Fruit fly (Drosophila melanogaster) whole organism, embryonic: Measurements from ENCODE around the gene aln.

Source experiments
- ATbp ChIP-seq: fragments of 200-800 bp; sonication (Bioruptor generic); optimal IDR thresholded peaks from 2 replicates; lab custom pipeline; 2017; ENCODE audit warnings: missing biosample characterization, mild to moderate bottlenecking, missing genetic modification characterization, missing genetic modification reagents
- Awh ChIP-seq: fragments of 200-800 bp; sonication (Bioruptor generic); IDR thresholded peaks from 2 replicates; pipeline ENCODE4, ENCODE4 v1.3.6; 2022; ENCODE audit warnings: missing biosample characterization, missing genetic modification characterization
- CG12659 ChIP-seq: fragments of 200-800 bp; sonication (Bioruptor generic); optimal IDR thresholded peaks from 3 replicates; lab custom pipeline; 2017; ENCODE audit warnings: mild to moderate bottlenecking, missing biosample characterization, missing genetic modification reagents, missing genetic modification characterization
- CG12769 ChIP-seq: fragments of 200-800 bp; sonication (Bioruptor generic); optimal IDR thresholded peaks from 2 replicates; lab custom pipeline; 2019; ENCODE audit warnings: missing biosample characterization, mild to moderate bottlenecking, missing genetic modification characterization, moderate library complexity
- CG13775 ChIP-seq: fragments of 200-800 bp; sonication (Bioruptor generic); optimal IDR thresholded peaks from 3 replicates; lab custom pipeline; 2017; ENCODE audit warnings: missing biosample characterization, mild to moderate bottlenecking, missing genetic modification characterization
- CG15011 ChIP-seq: fragments of 200-800 bp; sonication (Bioruptor generic); optimal IDR thresholded peaks from 3 replicates; lab custom pipeline; 2018; ENCODE audit warnings: missing biosample characterization, mild to moderate bottlenecking, missing genetic modification characterization
- CG16815 ChIP-seq: fragments of 200-800 bp; sonication (Bioruptor generic); optimal IDR thresholded peaks from 3 replicates; lab custom pipeline; 2017; ENCODE audit warnings: missing biosample characterization, mild to moderate bottlenecking, missing genetic modification characterization
- CG17829 ChIP-seq: fragments of 200-800 bp; optimal IDR thresholded peaks from 2 replicates; lab custom pipeline; 2019; ENCODE audit warnings: missing biosample characterization, mild to moderate bottlenecking, missing genetic modification characterization, moderate library complexity
- CG18011 ChIP-seq: fragments of 200-800 bp; sonication (Bioruptor generic); optimal IDR thresholded peaks from 2 replicates; lab custom pipeline; 2017; ENCODE audit warnings: missing biosample characterization, missing genetic modification characterization, mild to moderate bottlenecking, moderate library complexity, missing genotype
- CG2678 ChIP-seq: fragments of 200-800 bp; sonication (Bioruptor generic); optimal IDR thresholded peaks from 3 replicates; lab custom pipeline; 2019; ENCODE audit warnings: missing biosample characterization, mild to moderate bottlenecking, missing genetic modification characterization, moderate library complexity
- CG34376 ChIP-seq: fragments of 200-800 bp; sonication (Bioruptor generic); optimal IDR thresholded peaks from 2 replicates; lab custom pipeline; 2018; ENCODE audit warnings: missing biosample characterization, mild to moderate bottlenecking, missing genetic modification characterization
- CG4282 ChIP-seq: fragments of 200-800 bp; sonication (Bioruptor generic); optimal IDR thresholded peaks from 2 replicates; lab custom pipeline; 2016; ENCODE audit warnings: missing biosample characterization, missing genetic modification characterization
- CG4707 ChIP-seq: fragments of 200-800 bp; sonication (Bioruptor generic); optimal IDR thresholded peaks from 2 replicates; lab custom pipeline; 2018; ENCODE audit warnings: missing biosample characterization, mild to moderate bottlenecking, missing genetic modification characterization, moderate library complexity
- CG6683 ChIP-seq: fragments of 200-800 bp; sonication (Bioruptor generic); optimal IDR thresholded peaks from 2 replicates; lab custom pipeline; 2017; ENCODE audit warnings: missing biosample characterization, mild to moderate bottlenecking, missing genetic modification characterization, missing genetic modification reagents
- CG6765 ChIP-seq: fragments of 200-800 bp; sonication (Bioruptor generic); optimal IDR thresholded peaks from 3 replicates; lab custom pipeline; 2017; ENCODE audit warnings: missing biosample characterization, mild to moderate bottlenecking, missing genetic modification characterization
- CG8944 ChIP-seq: fragments of 200-800 bp; sonication (Bioruptor generic); optimal IDR thresholded peaks from 3 replicates; lab custom pipeline; 2016; ENCODE audit warnings: missing biosample characterization, missing genetic modification characterization
- CG9609 ChIP-seq: fragments of 200-800 bp; sonication (Bioruptor generic); optimal IDR thresholded peaks from 3 replicates; lab custom pipeline; 2016; ENCODE audit warnings: missing biosample characterization, missing genetic modification characterization
- CG9797 ChIP-seq: fragments of 200-800 bp; sonication (Bioruptor generic); optimal IDR thresholded peaks from 3 replicates; lab custom pipeline; 2018; ENCODE audit warnings: missing biosample characterization, mild to moderate bottlenecking, missing genetic modification characterization
- CkIIα-i1 ChIP-seq: fragments of 200-800 bp; sonication (Bioruptor generic); IDR thresholded peaks from 2 replicates; pipeline ENCODE4 v1.3.6; 2022; ENCODE audit warnings: missing biosample characterization, missing genetic modification characterization
- Fer1 ChIP-seq: fragments of 200-800 bp; sonication (Bioruptor generic); optimal IDR thresholded peaks from 2 replicates; lab custom pipeline; 2017; ENCODE audit warnings: missing biosample characterization, mild to moderate bottlenecking, missing genetic modification characterization
- HmgD ChIP-seq: fragments of 200-800 bp; sonication (Bioruptor generic); optimal IDR thresholded peaks from 3 replicates; lab custom pipeline; 2016; ENCODE audit warnings: missing biosample characterization, missing genetic modification characterization
- MTF-1 ChIP-seq: fragments of 200-800 bp; sonication (Bioruptor generic); optimal IDR thresholded peaks from 2 replicates; lab custom pipeline; 2018; ENCODE audit warnings: missing biosample characterization, mild to moderate bottlenecking, missing genetic modification characterization, borderline replicate concordance
- NK7.1 ChIP-seq: fragments of 200-800 bp; sonication (Bioruptor generic); optimal IDR thresholded peaks from 3 replicates; lab custom pipeline; 2016; ENCODE audit warnings: missing biosample characterization, missing genetic modification characterization
- PHDP ChIP-seq: fragments of 200-800 bp; sonication (Bioruptor generic); optimal IDR thresholded peaks from 3 replicates; lab custom pipeline; 2018; ENCODE audit warnings: missing biosample characterization, mild to moderate bottlenecking, missing genetic modification characterization, moderate library complexity
- Scr ChIP-seq: fragments of 200-800 bp; sonication (Bioruptor generic); IDR thresholded peaks from 2 replicates; pipeline ENCODE4 v1.3.6; 2022; ENCODE audit warnings: missing biosample characterization, missing genetic modification characterization; ENCODE audit not compliant: partially characterized antibody
- Sry-δ ChIP-seq: fragments of 200-800 bp; sonication (Bioruptor generic); optimal IDR thresholded peaks from 2 replicates; lab custom pipeline; 2016; ENCODE audit warnings: missing biosample characterization, missing genetic modification characterization
- amos ChIP-seq: fragments of 200-800 bp; sonication (Bioruptor generic); IDR thresholded peaks from 2 replicates; pipeline ENCODE4 v1.3.6; 2022; ENCODE audit warnings: missing biosample characterization, missing genetic modification characterization; ENCODE audit not compliant: partially characterized antibody
- aop ChIP-seq: fragments of 200-800 bp; sonication (Bioruptor generic); IDR thresholded peaks from 2 replicates; pipeline ENCODE4 v1.3.6; 2022; ENCODE audit warnings: missing biosample characterization, missing genetic modification characterization
- br ChIP-seq: fragments of >200 bp; optimal IDR thresholded peaks from 2 replicates; lab custom pipeline; 2017
- chn ChIP-seq: fragments of 200-800 bp; sonication (Bioruptor generic); optimal IDR thresholded peaks from 2 replicates; lab custom pipeline; 2016; ENCODE audit warnings: missing biosample characterization, missing genetic modification characterization
- dm ChIP-seq: fragments of 200-800 bp; sonication (Bioruptor generic); optimal IDR thresholded peaks from 3 replicates; lab custom pipeline; 2016; ENCODE audit warnings: missing biosample characterization, missing genetic modification characterization
- dpn ChIP-seq, 2 experiments: fragments of 200-800 bp; sonication (Bioruptor generic); optimal IDR thresholded peaks; 3 replicates each; lab custom pipeline; 2016; ENCODE audit warnings: missing biosample characterization in 2 of 2, missing genetic modification characterization in 2 of 2
- exex ChIP-seq: fragments of 200-800 bp; sonication (Bioruptor generic); optimal IDR thresholded peaks from 4 replicates; lab custom pipeline; 2018; ENCODE audit warnings: missing biosample characterization, mild to moderate bottlenecking, missing genetic modification characterization, moderate library complexity
- fd64A ChIP-seq: fragments of 200-800 bp; sonication (Bioruptor generic); optimal IDR thresholded peaks from 3 replicates; lab custom pipeline; 2018; ENCODE audit warnings: missing biosample characterization, mild to moderate bottlenecking, missing genetic modification characterization
- insv ChIP-seq, 2 experiments: fragments of 200-800 bp; sonication (Bioruptor generic); optimal IDR thresholded peaks; 3 replicates each; lab custom pipeline; 2016 to 2018; ENCODE audit warnings: missing biosample characterization in 2 of 2, missing genetic modification characterization in 2 of 2
- lmd ChIP-seq: fragments of 200-800 bp; sonication (Bioruptor generic); IDR thresholded peaks from 2 replicates; pipeline ENCODE4 v1.3.6; 2022; ENCODE audit warnings: missing biosample characterization, missing genetic modification characterization
- lola ChIP-seq, 3 experiments: fragments of >200 bp in 2 of 3; fragments of 200-800 bp in 1 of 3; sonication (Bioruptor generic) in 1 of 3; optimal IDR thresholded peaks; 2 replicates each; lab custom pipeline; 2017 to 2019; ENCODE audit warnings: missing biosample characterization in 3 of 3, missing genetic modification characterization in 3 of 3, mild to moderate bottlenecking in 1 of 3, moderate library complexity in 1 of 3
- maf-S ChIP-seq: fragments of 200-800 bp; sonication (Bioruptor generic); optimal IDR thresholded peaks from 2 replicates; lab custom pipeline; 2016; ENCODE audit warnings: missing biosample characterization, missing genetic modification characterization
- nmo ChIP-seq: fragments of 200-800 bp; sonication (Bioruptor generic); optimal IDR thresholded peaks from 2 replicates; lab custom pipeline; 2018; ENCODE audit warnings: missing biosample characterization, mild to moderate bottlenecking, missing genetic modification characterization, moderate library complexity
- pan ChIP-seq, 4 experiments: fragments of >200 bp in 3 of 4; fragments of 200-800 bp in 1 of 4; sonication (Bioruptor generic) in 1 of 4; optimal IDR thresholded peaks in 3 of 4; IDR thresholded peaks in 1 of 4; 2 replicates each; pipeline versions ENCODE4 v1.3.6 to Lab custom; 2017 to 2022; ENCODE audit warnings: missing biosample characterization in 2 of 4, missing genetic modification characterization in 2 of 4, mixed read lengths in 1 of 4
- peb ChIP-seq: fragments of 200-800 bp; sonication (Bioruptor generic); IDR thresholded peaks from 2 replicates; pipeline ENCODE4 v1.3.6; 2022; ENCODE audit warnings: missing biosample characterization, missing genetic modification characterization
- pnt ChIP-seq: fragments of 200-800 bp; sonication (Bioruptor generic); optimal IDR thresholded peaks from 3 replicates; lab custom pipeline; 2016; ENCODE audit warnings: missing biosample characterization, missing genetic modification characterization
- scrt ChIP-seq: fragments of 200-800 bp; sonication (Bioruptor generic); optimal IDR thresholded peaks from 2 replicates; lab custom pipeline; 2018; ENCODE audit warnings: missing biosample characterization, mild to moderate bottlenecking, missing genetic modification characterization, moderate library complexity
- sd ChIP-seq: fragments of 200-800 bp; sonication (Bioruptor generic); optimal IDR thresholded peaks from 3 replicates; lab custom pipeline; 2018; ENCODE audit warnings: missing biosample characterization, mild to moderate bottlenecking, missing genetic modification characterization, moderate library complexity
- sna ChIP-seq: fragments of 200-800 bp; sonication (Bioruptor generic); IDR thresholded peaks from 2 replicates; pipeline ENCODE4 v1.3.6; 2022; ENCODE audit warnings: missing biosample characterization, missing genetic modification characterization; ENCODE audit not compliant: partially characterized antibody
- sug ChIP-seq: fragments of 200-800 bp; optimal IDR thresholded peaks from 2 replicates; lab custom pipeline; 2019; ENCODE audit warnings: missing biosample characterization, mild to moderate bottlenecking, missing genetic modification characterization, moderate library complexity
- usp ChIP-seq: fragments of >200 bp; optimal IDR thresholded peaks from 2 replicates; lab custom pipeline; 2017; ENCODE audit warnings: missing biosample characterization, missing genetic modification characterization
- vnd ChIP-seq: fragments of 200-800 bp; sonication (Bioruptor generic); IDR thresholded peaks from 3 replicates; pipeline ENCODE4 v1.3.6; 2022; ENCODE audit warnings: missing biosample characterization, missing genetic modification characterization; ENCODE audit not compliant: partially characterized antibody
- wdn ChIP-seq: fragments of 200-800 bp; sonication (Bioruptor generic); IDR thresholded peaks from 2 replicates; pipeline ENCODE4 v1.3.6; 2022; ENCODE audit warnings: missing biosample characterization, missing genetic modification characterization
- yki ChIP-seq: fragments of >200 bp; optimal IDR thresholded peaks from 3 replicates; lab custom pipeline; 2018

The aln gene

dm6 chr3L:1034887-1035260 is 41.1 kb downstream of the aln start (continued):
- TF ChIP-seq CkIIα-i1 (GFP tag; lab: Robert Waterston, UW) (no peak), CG16815 (GFP tag; lab: Kevin White, UChicago) (no peak), CG6683 (GFP tag; lab: Kevin White, UChicago) (no peak), vnd (peak; percentile 92), peb (GFP tag; lab: Robert Waterston, UW) (0 out of 2 replicates have a peak, but pooled peaks have one; percentile 10), lola (GFP tag; optimal IDR thresholded peaks at IDR 0.05; lab: Kevin White, UChicago) (no peak), pan (optimal IDR thresholded peaks at IDR 0.05; lab: Kevin White, UChicago) (no peak), pan (GFP tag; optimal IDR thresholded peaks at IDR 0.05 in 1 of 2, IDR thresholded peaks at IDR 0.05 in 1 of 2) (peak in 1 of 2 experiments; percentile 60), dpn (GFP tag; optimal IDR thresholded peaks at IDR 0.05; lab: Kevin White, UChicago) (peak in 1 of 2 experiments; percentile 24), amos (GFP tag; lab: Robert Waterston, UW) (peak; percentile 66), dm (no peak), insv (GFP tag; optimal IDR thresholded peaks at IDR 0.05; lab: Kevin White, UChicago) (no peak), aop (0 out of 2 replicates have a peak, but pooled peaks have one; percentile 37), Awh (GFP tag; lab: Robert Waterston, UW) (no peak), yki (no peak), CG15011 (GFP tag; lab: Kevin White, UChicago) (peak; percentile 30), lmd (GFP tag; lab: Robert Waterston, UW) (peak; percentile 55; the same call in 1 of the 2 replicates), PHDP (tag; lab: Kevin White, UChicago) (peak; percentile 39), CG12769 (tag; lab: Kevin White, UChicago) (no peak), CG9609 (GFP tag; lab: Kevin White, UChicago) (no peak), fd64A (GFP tag; lab: Kevin White, UChicago) (no peak), ATbp (GFP tag; lab: Kevin White, UChicago) (peak; percentile 0), pnt (GFP tag; lab: Kevin White, UChicago) (no peak), NK7.1 (GFP tag; lab: Kevin White, UChicago) (no peak), CG4282 (no peak), CG34376 (GFP tag; lab: Kevin White, UChicago) (peak; percentile 34), sd (no peak), sna (GFP tag; lab: Robert Waterston, UW) (peak; percentile 94), CG2678 (tag; lab: Kevin White, UChicago) (peak; percentile 28), Sry-δ (GFP tag; lab: Kevin White, UChicago) (peak; percentile 36), Fer1 (GFP tag; lab: Kevin White, UChicago) (no peak), exex (tag; lab: Kevin White, UChicago) (peak; percentile 14), chn (GFP tag; lab: Kevin White, UChicago) (no peak), CG9797 (GFP tag; lab: Kevin White, UChicago) (peak; percentile 73), Scr (GFP tag; lab: Robert Waterston, UW) (peak; percentile 94), maf-S (GFP tag; lab: Kevin White, UChicago) (no peak), CG6765 (GFP tag; lab: Kevin White, UChicago) (peak; percentile 43), CG17829 (peak; percentile 46), CG4707 (GFP tag; lab: Kevin White, UChicago) (peak; percentile 6), wdn (GFP tag; lab: Robert Waterston, UW) (0 out of 2 replicates have a peak, but pooled peaks have one; percentile 25), CG12659 (GFP tag; lab: Kevin White, UChicago) (peak; percentile 70), MTF-1 (GFP tag; lab: Kevin White, UChicago) (peak; percentile 77), HmgD (no peak), nmo (peak; percentile 51), usp (GFP tag; lab: Kevin White, UChicago) (no peak), CG13775 (GFP tag; lab: Kevin White, UChicago) (peak; percentile 13), CG18011 (GFP tag; lab: Kevin White, UChicago) (peak; percentile 97), sug (tag; lab: Kevin White, UChicago) (no peak), scrt (GFP tag; lab: Kevin White, UChicago) (peak; percentile 11), CG8944 (GFP tag; lab: Kevin White, UChicago) (no peak), br (no peak)
